Worm (Caenorhabditis elegans) whole organism, L1 larva: ENCODE results near the gene Y7A5A.9.

Experiments used
- aha-1 ChIP-seq: fragments of 150-350 bp; optimal IDR thresholded peaks from 2 replicates; lab custom pipeline; 2014; ENCODE audit warnings: missing biosample characterization, missing genetic modification characterization
- alr-1 ChIP-seq: fragments of 200-800 bp; sonication (Bioruptor generic); optimal IDR thresholded peaks from 2 replicates; lab custom pipeline; 2018; ENCODE audit warnings: borderline replicate concordance, mild to moderate bottlenecking, missing genetic modification characterization, missing compliant biosample characterization
- aly-2 ChIP-seq: fragments of 150-350 bp; optimal IDR thresholded peaks from 2 replicates; lab custom pipeline; 2014; ENCODE audit warnings: missing biosample characterization, missing genetic modification characterization
- ama-1 ChIP-seq: fragments of 150-350 bp; optimal IDR thresholded peaks from 2 replicates; lab custom pipeline; 2014
- ceh-63 ChIP-seq: fragments of 200-800 bp; sonication (Bioruptor generic); optimal IDR thresholded peaks from 2 replicates; lab custom pipeline; 2018; ENCODE audit warnings: mild to moderate bottlenecking, missing genetic modification characterization, missing compliant biosample characterization
- ceh-82 ChIP-seq, 3 experiments: fragments of 150-350 bp in 1 of 3; sonication (generic microtip) in 2 of 3; optimal IDR thresholded peaks; 2 replicates each; lab custom pipeline; 2014 to 2017; ENCODE audit warnings: missing biosample characterization in 3 of 3, missing genetic modification characterization in 3 of 3
- ceh-88 ChIP-seq: fragments of 200-800 bp; sonication (Bioruptor generic); IDR thresholded peaks from 2 replicates; pipeline ENCODE4 v1.3.6; 2022; ENCODE audit warnings: missing genetic modification characterization, missing compliant biosample characterization
- ces-1 ChIP-seq: fragments of 150-350 bp; optimal IDR thresholded peaks from 2 replicates; lab custom pipeline; 2014; ENCODE audit warnings: missing biosample characterization, missing genetic modification reagents, missing genetic modification characterization
- dpl-1 ChIP-seq, 3 experiments: fragments of 150-350 bp in 2 of 3; sonication (generic microtip) in 1 of 3; optimal IDR thresholded peaks; 2 replicates each; lab custom pipeline; 2014 to 2017; ENCODE audit warnings: missing biosample characterization in 3 of 3, missing genetic modification characterization in 3 of 3, missing genetic modification reagents in 3 of 3
- dsc-1 ChIP-seq: sonication (generic microtip); optimal IDR thresholded peaks from 2 replicates; lab custom pipeline; 2016; ENCODE audit warnings: mild to moderate bottlenecking, missing genetic modification characterization, missing compliant biosample characterization
- efl-1 ChIP-seq, 4 experiments: fragments of 150-350 bp; optimal IDR thresholded peaks in 3 of 4; peaks in 1 of 4; 1 replicate in 1 of 4; 2 replicates in 3 of 4; lab custom pipeline; 2014; ENCODE audit warnings: missing biosample characterization in 2 of 4, missing genetic modification characterization in 2 of 4, missing genetic modification reagents in 2 of 4
- efl-3 ChIP-seq: fragments of 200-800 bp; sonication (Bioruptor generic); optimal IDR thresholded peaks from 2 replicates; lab custom pipeline; 2018; ENCODE audit warnings: mild to moderate bottlenecking, missing genetic modification characterization, missing compliant biosample characterization
- egl-13 ChIP-seq: sonication (generic microtip); optimal IDR thresholded peaks from 2 replicates; lab custom pipeline; 2016; ENCODE audit warnings: missing genotype, missing genetic modification reagents, missing genetic modification characterization, missing compliant biosample characterization
- elt-2 ChIP-seq: sonication (generic microtip); optimal IDR thresholded peaks from 2 replicates; lab custom pipeline; 2016; ENCODE audit warnings: missing genetic modification characterization, mild to moderate bottlenecking, inconsistent platforms, missing compliant biosample characterization, missing genetic modification reagents
- elt-3 ChIP-seq, 6 experiments: fragments of 150-350 bp in 1 of 6; sonication (generic microtip); optimal IDR thresholded peaks; 2 replicates each; lab custom pipeline; 2017 to 2018; ENCODE audit warnings: missing biosample characterization in 6 of 6, missing genetic modification characterization in 6 of 6, inconsistent platforms in 1 of 6
- ets-5 ChIP-seq: fragments of 200-800 bp; sonication (Bioruptor generic); IDR thresholded peaks from 2 replicates; pipeline ENCODE4 v1.3.6; 2022; ENCODE audit warnings: missing genetic modification characterization, missing compliant biosample characterization
- fkh-10 ChIP-seq: sonication (generic microtip); optimal IDR thresholded peaks from 2 replicates; lab custom pipeline; 2017; ENCODE audit warnings: missing biosample characterization, missing genetic modification reagents, missing genetic modification characterization
- fos-1 ChIP-seq: fragments of 150-350 bp; optimal IDR thresholded peaks from 2 replicates; lab custom pipeline; 2014; ENCODE audit warnings: missing biosample characterization, missing genetic modification characterization
- grh-1 ChIP-seq: fragments of 200-800 bp; sonication (Bioruptor generic); IDR thresholded peaks from 2 replicates; pipeline ENCODE4 v1.3.6; 2022; ENCODE audit warnings: missing genetic modification reagents, missing genetic modification characterization, missing compliant biosample characterization
- hlh-4 ChIP-seq: sonication (generic microtip); optimal IDR thresholded peaks from 2 replicates; lab custom pipeline; 2016; ENCODE audit warnings: mild to moderate bottlenecking, missing genetic modification characterization, missing compliant biosample characterization
- hpl-2 ChIP-seq: fragments of 150-350 bp; optimal IDR thresholded peaks from 2 replicates; lab custom pipeline; 2014; ENCODE audit warnings: missing biosample characterization, missing genetic modification reagents, missing genetic modification characterization
- isw-1 ChIP-seq: fragments of 200-800 bp; sonication (Bioruptor generic); IDR thresholded peaks from 2 replicates; pipeline ENCODE4 v1.3.6; 2022; ENCODE audit warnings: missing genetic modification characterization, missing compliant biosample characterization
- jun-1 ChIP-seq: fragments of 150-350 bp; optimal IDR thresholded peaks from 2 replicates; lab custom pipeline; 2014; ENCODE audit warnings: missing biosample characterization, missing genetic modification reagents, missing genetic modification characterization
- lin-13 ChIP-seq: fragments of 150-350 bp; optimal IDR thresholded peaks from 2 replicates; lab custom pipeline; 2014; ENCODE audit warnings: missing biosample characterization, missing genetic modification reagents, missing genetic modification characterization
- lsy-2 ChIP-seq, 2 experiments: fragments of 150-350 bp; optimal IDR thresholded peaks; 2 replicates each; lab custom pipeline; 2014; ENCODE audit warnings: missing biosample characterization in 2 of 2, missing genetic modification characterization in 2 of 2
- mab-9 ChIP-seq: fragments of 200-800 bp; sonication (Bioruptor generic); IDR thresholded peaks from 2 replicates; pipeline ENCODE4 v1.3.6; 2022; ENCODE audit warnings: missing genetic modification reagents, missing genetic modification characterization, missing compliant biosample characterization
- nhr-11 ChIP-seq: fragments of 150-350 bp; optimal IDR thresholded peaks from 2 replicates; lab custom pipeline; 2014; ENCODE audit warnings: missing biosample characterization, missing genetic modification characterization
- nhr-19 ChIP-seq: fragments of 200-800 bp; sonication (Bioruptor generic); conservative IDR thresholded peaks from 2 replicates; pipeline ENCODE4 v1.3.6; 2022; ENCODE audit warnings: missing genetic modification characterization, missing compliant biosample characterization
- nhr-20 ChIP-seq: sonication (generic microtip); optimal IDR thresholded peaks from 2 replicates; lab custom pipeline; 2016; ENCODE audit warnings: mild to moderate bottlenecking, missing genetic modification characterization, missing compliant biosample characterization
- nhr-28 ChIP-seq: fragments of 150-350 bp; optimal IDR thresholded peaks from 2 replicates; lab custom pipeline; 2014; ENCODE audit warnings: missing biosample characterization, missing genetic modification characterization
- nhr-71 ChIP-seq: sonication (generic microtip); optimal IDR thresholded peaks from 2 replicates; lab custom pipeline; 2016; ENCODE audit warnings: mild to moderate bottlenecking, missing genetic modification characterization, moderate library complexity, missing compliant biosample characterization
- nhr-76 ChIP-seq: sonication (generic microtip); optimal IDR thresholded peaks from 2 replicates; lab custom pipeline; 2017; ENCODE audit warnings: missing biosample characterization, missing genetic modification characterization
- nhr-77 ChIP-seq: fragments of 150-350 bp; optimal IDR thresholded peaks from 2 replicates; lab custom pipeline; 2014; ENCODE audit warnings: missing biosample characterization, missing genetic modification characterization
- nhr-84 ChIP-seq: sonication (generic microtip); optimal IDR thresholded peaks from 2 replicates; lab custom pipeline; 2017; ENCODE audit warnings: missing biosample characterization, missing genetic modification characterization
- nhr-85 ChIP-seq: sonication (generic microtip); peaks from one replicate; lab custom pipeline; 2016; ENCODE audit warnings: missing genetic modification characterization, inconsistent platforms, missing compliant biosample characterization
- pag-3 ChIP-seq: sonication (generic microtip); optimal IDR thresholded peaks from 2 replicates; lab custom pipeline; 2017; ENCODE audit warnings: missing genetic modification characterization, mild to moderate bottlenecking, missing compliant biosample characterization, antibody characterized with exemption, borderline replicate concordance; ENCODE audit not compliant: insufficient read depth
- pax-3 ChIP-seq: fragments of 200-800 bp; sonication (Bioruptor generic); optimal IDR thresholded peaks from 2 replicates; lab custom pipeline; 2018; ENCODE audit warnings: mild to moderate bottlenecking, missing genetic modification characterization, moderate library complexity, missing compliant biosample characterization
- rnt-1 ChIP-seq: sonication (generic microtip); optimal IDR thresholded peaks from 2 replicates; lab custom pipeline; 2016; ENCODE audit warnings: mild to moderate bottlenecking, missing genetic modification characterization, moderate library complexity, missing compliant biosample characterization
- snpc-4 ChIP-seq: fragments of 150-350 bp; optimal IDR thresholded peaks from 2 replicates; lab custom pipeline; 2014; ENCODE audit warnings: missing biosample characterization, missing genetic modification characterization
- snu-23 ChIP-seq: sonication (generic microtip); optimal IDR thresholded peaks from 2 replicates; lab custom pipeline; 2016; ENCODE audit warnings: missing genetic modification characterization, missing compliant biosample characterization
- sup-37 ChIP-seq: fragments of 200-800 bp; sonication (Bioruptor generic); optimal IDR thresholded peaks from 2 replicates; lab custom pipeline; 2018; ENCODE audit warnings: mild to moderate bottlenecking, missing genetic modification characterization, missing compliant biosample characterization
- swsn-7 ChIP-seq: sonication (generic microtip); optimal IDR thresholded peaks from 2 replicates; lab custom pipeline; 2016; ENCODE audit warnings: missing genetic modification characterization, missing compliant biosample characterization
- unc-62 ChIP-seq: fragments of 150-350 bp; optimal IDR thresholded peaks from 2 replicates; lab custom pipeline; 2014; ENCODE audit warnings: missing biosample characterization, missing genetic modification reagents, missing genetic modification characterization
- vab-15 ChIP-seq: sonication (generic microtip); optimal IDR thresholded peaks from 2 replicates; lab custom pipeline; 2017; ENCODE audit warnings: missing genotype, mild to moderate bottlenecking, missing genetic modification characterization, missing compliant biosample characterization
- xbp-1 ChIP-seq: sonication (generic microtip); optimal IDR thresholded peaks from 2 replicates; lab custom pipeline; 2016; ENCODE audit warnings: missing genetic modification characterization, missing compliant biosample characterization

Gene Y7A5A.9

DNA sequence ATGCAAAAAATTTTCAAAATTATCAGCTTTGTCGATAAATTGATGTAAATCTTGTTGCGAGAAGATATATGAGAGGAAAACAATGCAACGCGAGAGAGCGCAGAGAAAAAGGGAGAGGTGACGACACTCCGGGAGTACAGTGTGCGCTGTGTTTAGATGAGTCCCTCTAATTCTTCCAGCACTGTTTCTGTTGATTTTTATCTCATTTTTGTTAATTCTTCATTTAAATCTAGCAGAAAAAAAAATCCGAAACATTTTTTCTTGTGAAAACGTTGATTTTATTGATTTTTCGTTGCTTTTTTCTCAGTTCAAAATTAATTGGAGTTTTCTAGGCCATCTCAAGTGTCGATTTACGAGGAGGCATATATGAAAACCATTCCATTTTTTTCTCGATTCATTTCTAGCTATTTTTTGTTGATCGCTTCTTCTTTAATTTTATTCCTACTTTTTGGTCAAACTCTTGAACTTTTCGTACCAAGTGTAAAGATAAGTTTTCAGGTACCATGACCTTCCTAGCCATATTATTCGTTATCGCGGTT, 22.5 kb downstream of the Y7A5A.9 start, which contains the start of gene acl-1 (continued):
- TF ChIP-seq pax-3 (tag; lab: Kevin White, UChicago) (peak; percentile 89), elt-3 (tag; optimal IDR thresholded peaks at IDR 0.05; lab: Kevin White, UChicago) (peak in 2 of 6 experiments; percentile 4 to 54), sup-37 (GFP tag; lab: Kevin White, UChicago) (peak; percentile 70), swsn-7 (tag; lab: Kevin White, UChicago) (peak; percentile 88), nhr-11 (tag; lab: Kevin White, UChicago) (peak; percentile 61), vab-15 (peak; percentile 71), aha-1 (tag; lab: Kevin White, UChicago) (no peak), fos-1 (tag; lab: Kevin White, UChicago) (peak; percentile 12), hlh-4 (tag; lab: Kevin White, UChicago) (peak; percentile 75), nhr-76 (no peak), ceh-82 (tag; optimal IDR thresholded peaks at IDR 0.05; lab: Kevin White, UChicago) (peak in 2 of 3 experiments; percentile 50 to 70), nhr-28 (tag; lab: Kevin White, UChicago) (no peak), ets-5 (GFP tag; lab: Robert Waterston, UW) (no peak), isw-1 (peak; percentile 86)

DNA sequence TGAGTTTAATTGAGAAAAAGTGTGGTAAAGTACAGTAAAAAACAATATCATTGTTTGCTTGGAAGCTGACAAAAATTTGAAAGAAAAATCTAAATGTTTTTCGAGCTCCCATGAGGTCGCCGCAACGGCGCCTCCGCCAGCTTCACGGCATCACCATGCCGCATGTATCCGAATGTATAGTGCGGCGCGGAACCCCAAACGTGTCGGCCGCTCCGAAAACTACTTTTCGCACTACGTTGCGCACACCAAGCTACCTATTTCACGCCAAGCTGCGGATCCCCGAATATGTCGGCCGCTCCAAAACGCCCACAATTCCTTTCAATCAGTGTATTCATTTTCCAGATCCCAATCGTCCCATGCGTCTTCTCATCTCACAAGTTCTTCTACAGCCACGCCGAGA, 24.0 kb downstream of the Y7A5A.9 start:
- no peak for TF ChIP-seq efl-1 (optimal IDR thresholded peaks at IDR 0.05; lab: Kevin White, UChicago)
- TF ChIP-seq efl-1 (GFP tag; optimal IDR thresholded peaks at IDR 0.05 in 1 of 2; lab: Kevin White, UChicago) = peak in 1 of 2 experiments; percentile 66
- no peak for TF ChIP-seq fkh-10 (GFP tag; lab: Kevin White, UChicago)
- peak; percentile 69 for TF ChIP-seq snpc-4 (tag; lab: Kevin White, UChicago)
- peak; percentile 7 for TF ChIP-seq nhr-85
- TF ChIP-seq egl-13 (tag; lab: Kevin White, UChicago) = no peak

- no peak for TF ChIP-seq ama-1
- no peak for TF ChIP-seq nhr-11 (tag; lab: Kevin White, UChicago)
- no peak for TF ChIP-seq lin-13 (GFP tag; lab: Kevin White, UChicago)
- no peak for TF ChIP-seq nhr-84 (tag; lab: Kevin White, UChicago)
- TF ChIP-seq aly-2 = no peak
- no peak for TF ChIP-seq nhr-76
- TF ChIP-seq elt-2 (tag; lab: Kevin White, UChicago) = no peak
- no peak for TF ChIP-seq nhr-20 (tag; lab: Kevin White, UChicago)
- TF ChIP-seq efl-3 (GFP tag; lab: Kevin White, UChicago) = no peak
- TF ChIP-seq ces-1 (GFP tag; lab: Kevin White, UChicago) = no peak
- no peak for TF ChIP-seq efl-1 (optimal IDR thresholded peaks at IDR 0.05; lab: Kevin White, UChicago)
- TF ChIP-seq efl-1 (GFP tag; optimal IDR thresholded peaks at IDR 0.05 in 1 of 2; lab: Kevin White, UChicago) = no peak
- no peak for TF ChIP-seq pag-3 (tag; lab: Kevin White, UChicago)
- TF ChIP-seq hpl-2 (GFP tag; lab: Kevin White, UChicago) = no peak
Measured at ce11 chrX:15856853-15857252, 29.9 kb downstream of the Y7A5A.9 start, which contains the start of gene F53H4.2. F53H4.2 (plus strand) TSS chrX:15857153.

ce11 chrX:15860556-15861008, 33.6 kb downstream of the Y7A5A.9 start, which contains the start of gene F53H4.6:
F53H4.6 (minus strand) TSS chrX:15860606.
- TF ChIP-seq grh-1 (GFP tag; lab: Robert Waterston, UW) (peak; percentile 58), snu-23 (GFP tag; lab: Kevin White, UChicago) (peak; percentile 47), alr-1 (tag; lab: Kevin White, UChicago) (no peak), mab-9 (peak; percentile 81), nhr-20 (tag; lab: Kevin White, UChicago) (peak; percentile 24), ama-1 (no peak), nhr-77 (tag; lab: Kevin White, UChicago) (no peak), dpl-1 (GFP tag; optimal IDR thresholded peaks at IDR 0.05; lab: Kevin White, UChicago) (peak; percentile 22 to 62 (median 23)), lsy-2 (tag; optimal IDR thresholded peaks at IDR 0.05; lab: Kevin White, UChicago) (peak; percentile 13 to 54), dsc-1 (peak; percentile 63), efl-1 (optimal IDR thresholded peaks at IDR 0.05; lab: Kevin White, UChicago) (peak; percentile 55 to 89), efl-1 (GFP tag; optimal IDR thresholded peaks at IDR 0.05 in 1 of 2; lab: Kevin White, UChicago) (peak; percentile 38 to 76), fos-1 (tag; lab: Kevin White, UChicago) (no peak), jun-1 (tag; lab: Kevin White, UChicago) (peak; percentile 15), ceh-63 (GFP tag; lab: Kevin White, UChicago) (no peak), nhr-71 (tag; lab: Kevin White, UChicago) (peak; percentile 66), pax-3 (tag; lab: Kevin White, UChicago) (peak; percentile 44), ceh-88 (peak; percentile 78), xbp-1 (peak; percentile 43), nhr-19 (GFP tag; lab: Robert Waterston, UW) (peak; percentile 74), unc-62 (GFP tag; lab: Kevin White, UChicago) (no peak), rnt-1 (peak; percentile 42)
